Fruit fly (Drosophila melanogaster): ENCODE results near the gene Naa60.
A peak's percentile ranks its signal among the peaks of the same experiment; 100 is the strongest.

Naa60 gene

dm6 chr3L:9723108-9723507 lies 3.6 kb upstream of the Naa60 start, which contains the start of the genes nbs and defl (continued):
- TF ChIP-seq lz (GFP tag; optimal IDR thresholded peaks at IDR 0.05) (peak; percentile 70), CG6276 (GFP tag; optimal IDR thresholded peaks at IDR 0.05) (no peak), CG6163 (GFP tag; IDR thresholded peaks at IDR 0.05) (no peak), CG3919 (GFP tag; optimal IDR thresholded peaks at IDR 0.05) (no peak), CG3032 (tag; optimal IDR thresholded peaks at IDR 0.05) (peak; percentile 73), Hr39 (GFP tag; optimal IDR thresholded peaks at IDR 0.05) (no peak), ss (GFP tag; optimal IDR thresholded peaks at IDR 0.05) (no peak), Sox15 (GFP tag; optimal IDR thresholded peaks at IDR 0.05) (peak; percentile 46), CG10669 (GFP tag; optimal IDR thresholded peaks at IDR 0.05) (no peak), CG4318 (GFP tag; optimal IDR thresholded peaks at IDR 0.05) (no peak), pdm3 (GFP tag; optimal IDR thresholded peaks at IDR 0.05) (no peak), dsx (GFP tag; optimal IDR thresholded peaks at IDR 0.05; ENCODE audit: poor library complexity, severe bottlenecking) (no peak), eg (GFP tag; IDR thresholded peaks at IDR 0.05) (peak; percentile 80), Sox102F (GFP tag; optimal IDR thresholded peaks at IDR 0.05) (no peak), CG11294 (GFP tag; IDR thresholded peaks at IDR 0.05) (peak; percentile 16; the same call in 1 of the 2 replicates), CG9139 (GFP tag; optimal IDR thresholded peaks at IDR 0.05) (no peak), CG8319 (GFP tag; optimal IDR thresholded peaks at IDR 0.05) (no peak), fd59A (GFP tag; optimal IDR thresholded peaks at IDR 0.05) (no peak), Ets21C (GFP tag; optimal IDR thresholded peaks at IDR 0.05) (no peak), Eip75B (GFP tag; optimal IDR thresholded peaks at IDR 0.05) (no peak), Gug (GFP tag; IDR thresholded peaks at IDR 0.05) (peak; percentile 55), Hr4 (GFP tag; optimal IDR thresholded peaks at IDR 0.05) (no peak), Sox14 (GFP tag; optimal IDR thresholded peaks at IDR 0.05) (no peak), svp (GFP tag) (no peak)

- peak; percentile 19 for TF ChIP-seq esn (GFP tag; optimal IDR thresholded peaks at IDR 0.05)
- TF ChIP-seq CG6854 (GFP tag; optimal IDR thresholded peaks at IDR 0.05), result peak; percentile 20
- TF ChIP-seq pdm3 (GFP tag; optimal IDR thresholded peaks at IDR 0.05), result no peak
- peak; percentile 99 for TF ChIP-seq achi (GFP tag; optimal IDR thresholded peaks at IDR 0.05)
- TF ChIP-seq CG8319 (GFP tag; optimal IDR thresholded peaks at IDR 0.05), result no peak
- TF ChIP-seq CG1621 (tag; optimal IDR thresholded peaks at IDR 0.05), result peak; percentile 19
Measured at dm6 chr3L:9729795-9730421, 3.2 kb downstream of the Naa60 start, which contains the start of gene ATPsynB. Gene ATPsynB, plus strand, starts transcription at chr3L:9729999.

- TF ChIP-seq topi (GFP tag; optimal IDR thresholded peaks at IDR 0.05), result no peak
- 0 out of 3 replicates have a peak, but pooled peaks have one; percentile 18 for TF ChIP-seq CG8119 (GFP tag; IDR thresholded peaks at IDR 0.05)
- TF ChIP-seq CG6163 (GFP tag; IDR thresholded peaks at IDR 0.05), result no peak
- TF ChIP-seq fkh (GFP tag; optimal IDR thresholded peaks at IDR 0.05), result no peak
- TF ChIP-seq CG10669 (GFP tag; optimal IDR thresholded peaks at IDR 0.05), result no peak
- no peak for TF ChIP-seq CG4318 (GFP tag; optimal IDR thresholded peaks at IDR 0.05)
Measured at dm6 chr3L:9733563-9733962, 6.9 kb downstream of the Naa60 start, which contains the start of gene CG6749. Gene CG6749, minus strand, starts transcription at chr3L:9733807.

dm6 chr3L:9739629-9740028 lies 12.9 kb downstream of the Naa60 start:
- peak; percentile 33 for TF ChIP-seq CG34406 (GFP tag; optimal IDR thresholded peaks at IDR 0.05)
- TF ChIP-seq CG31627 (GFP tag; optimal IDR thresholded peaks at IDR 0.05), result no peak
- TF ChIP-seq CG15336 (GFP tag; IDR thresholded peaks at IDR 0.05), result peak; percentile 52
- TF ChIP-seq CG11902 (GFP tag; optimal IDR thresholded peaks at IDR 0.05), result peak; percentile 18
- 0 out of 3 replicates have a peak, but pooled peaks have one; percentile 46 for TF ChIP-seq CG8119 (GFP tag; IDR thresholded peaks at IDR 0.05)
- TF ChIP-seq dsx (GFP tag; optimal IDR thresholded peaks at IDR 0.05; ENCODE audit: poor library complexity, severe bottlenecking), result no peak
- peak; percentile 38 for TF ChIP-seq Eip75B (GFP tag; optimal IDR thresholded peaks at IDR 0.05)
- no peak for TF ChIP-seq cyc (GFP tag; optimal IDR thresholded peaks at IDR 0.05)
- no peak for TF ChIP-seq Smox (GFP tag; optimal IDR thresholded peaks at IDR 0.05)
- no peak for TF ChIP-seq OdsH (GFP tag; optimal IDR thresholded peaks at IDR 0.05)
- TF ChIP-seq Gug (GFP tag; IDR thresholded peaks at IDR 0.05), result no peak
- peak; percentile 24 for TF ChIP-seq pdm3 (GFP tag; optimal IDR thresholded peaks at IDR 0.05)
- TF ChIP-seq salr (GFP tag; optimal IDR thresholded peaks at IDR 0.05), result peak in 1 of 2 experiments; percentile 14
- no peak for TF ChIP-seq CG8632 (GFP tag; optimal IDR thresholded peaks at IDR 0.05)
- no peak for TF ChIP-seq Sox102F (GFP tag; optimal IDR thresholded peaks at IDR 0.05)
- no peak for TF ChIP-seq Sox15 (GFP tag; optimal IDR thresholded peaks at IDR 0.05)
- no peak for TF ChIP-seq Hr38 (GFP tag; optimal IDR thresholded peaks at IDR 0.05)
- TF ChIP-seq fd59A (GFP tag; optimal IDR thresholded peaks at IDR 0.05), result no peak
- no peak for TF ChIP-seq svp (GFP tag)
- TF ChIP-seq CG3032 (tag; optimal IDR thresholded peaks at IDR 0.05), result peak; percentile 50
- TF ChIP-seq CG1621 (tag; optimal IDR thresholded peaks at IDR 0.05), result no peak
- peak; percentile 16 for TF ChIP-seq Lpt (GFP tag; optimal IDR thresholded peaks at IDR 0.05)
- peak; percentile 49 for TF ChIP-seq achi (GFP tag; optimal IDR thresholded peaks at IDR 0.05)
- peak; percentile 68 for TF ChIP-seq eg (GFP tag; IDR thresholded peaks at IDR 0.05)
- no peak for TF ChIP-seq CG8319 (GFP tag; optimal IDR thresholded peaks at IDR 0.05)
- TF ChIP-seq Met (GFP tag; optimal IDR thresholded peaks at IDR 0.05), result no peak
- TF ChIP-seq esn (GFP tag; optimal IDR thresholded peaks at IDR 0.05), result peak; percentile 39

Data from whole organism, prepupa.